Fruit fly (Drosophila melanogaster): ENCODE measurements around the gene RpL34a.

RpL34a gene

DNA sequence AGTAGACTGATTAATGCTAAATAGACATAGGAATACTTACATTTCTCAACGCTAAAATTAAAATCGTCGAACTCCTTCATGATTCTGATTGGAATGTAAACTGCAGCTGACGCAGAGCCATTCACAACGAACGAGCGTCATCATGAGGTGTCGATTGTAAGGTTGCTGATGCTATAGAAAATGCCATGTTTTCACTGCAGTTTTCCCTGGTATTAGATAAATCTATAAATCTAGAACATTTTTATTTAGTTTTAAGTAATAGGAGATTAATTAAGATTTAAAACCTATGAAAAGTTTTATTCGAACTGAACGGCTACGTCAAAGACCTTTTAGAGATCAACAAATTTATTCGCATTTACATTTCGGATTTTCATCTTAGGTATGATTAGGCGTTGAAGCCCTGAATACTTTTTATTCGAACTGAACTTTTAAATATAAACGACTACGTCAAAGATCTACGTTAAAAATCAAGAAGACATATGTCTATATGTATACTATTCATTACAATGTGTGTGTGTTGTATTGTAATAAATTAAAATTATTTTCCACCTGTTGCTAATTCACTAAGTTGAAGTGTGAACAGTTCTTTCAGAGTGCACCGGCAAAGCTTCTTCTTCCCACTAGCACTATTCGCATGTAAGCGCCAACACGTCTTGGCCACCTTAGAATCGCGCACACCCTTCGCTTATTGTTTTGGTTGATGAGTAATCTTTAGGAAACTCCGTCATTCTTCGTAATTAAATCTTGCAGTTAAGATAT is 6.7 kb downstream of the RpL34a start, which contains the start of the genes Exo84 and Vps2 (continued):
- no peak for TF ChIP-seq Opbp (GFP tag; IDR thresholded peaks at IDR 0.05; ENCODE audit: partially characterized antibody)
- TF ChIP-seq CG6654 (GFP tag; optimal IDR thresholded peaks at IDR 0.05): no peak
- TF ChIP-seq btn (GFP tag; optimal IDR thresholded peaks at IDR 0.05): no peak
- no peak for TF ChIP-seq Hey (tag; optimal IDR thresholded peaks at IDR 0.05)
- no peak for TF ChIP-seq otp (GFP tag; IDR thresholded peaks at IDR 0.05)
- no peak for TF ChIP-seq CG11085 (GFP tag; IDR thresholded peaks at IDR 0.05)
- no peak for TF ChIP-seq lbe (GFP tag; optimal IDR thresholded peaks at IDR 0.05)
- TF ChIP-seq CG4854 (GFP tag; optimal IDR thresholded peaks at IDR 0.05): no peak
- no peak for TF ChIP-seq CG11696 (GFP tag; IDR thresholded peaks at IDR 0.05)
- TF ChIP-seq kah (GFP tag; optimal IDR thresholded peaks at IDR 0.05): peak; percentile 87
- TF ChIP-seq wek (GFP tag; optimal IDR thresholded peaks at IDR 0.05): no peak
- TF ChIP-seq CG14050 (GFP tag; IDR thresholded peaks at IDR 0.05): no peak
- TF ChIP-seq bowl (GFP tag; IDR thresholded peaks at IDR 0.05): no peak
- TF ChIP-seq pum (GFP tag; optimal IDR thresholded peaks at IDR 0.05): peak; percentile 22
- peak; percentile 17 for TF ChIP-seq CG9609 (GFP tag; optimal IDR thresholded peaks at IDR 0.05)
- TF ChIP-seq zfh1 (GFP tag; IDR thresholded peaks at IDR 0.05): no peak
- no peak for TF ChIP-seq sima (GFP tag; optimal IDR thresholded peaks at IDR 0.05)
- no peak for TF ChIP-seq CG3163 (GFP tag; optimal IDR thresholded peaks at IDR 0.05)
- no peak for TF ChIP-seq aop (GFP tag; IDR thresholded peaks at IDR 0.05)
- no peak for TF ChIP-seq CG33213 (GFP tag; optimal IDR thresholded peaks at IDR 0.05)
- no peak for TF ChIP-seq TFAM (GFP tag; optimal IDR thresholded peaks at IDR 0.05)
- no peak for TF ChIP-seq abd-A (tag; optimal IDR thresholded peaks at IDR 0.05)
- TF ChIP-seq pan (optimal IDR thresholded peaks at IDR 0.05): no peak
- TF ChIP-seq pan (GFP tag; optimal IDR thresholded peaks at IDR 0.05 in 1 of 2, IDR thresholded peaks at IDR 0.05 in 1 of 2): no peak
- peak; percentile 81 for TF ChIP-seq CoRest (tag; optimal IDR thresholded peaks at IDR 0.05)
- peak; percentile 32 for TF ChIP-seq CG17829 (tag; optimal IDR thresholded peaks at IDR 0.05)
- peak; percentile 67 for TF ChIP-seq Abd-B (GFP tag; optimal IDR thresholded peaks at IDR 0.05)
- no peak for TF ChIP-seq ase (GFP tag; IDR thresholded peaks at IDR 0.05)
- no peak for TF ChIP-seq CG12769 (tag; optimal IDR thresholded peaks at IDR 0.05)
- TF ChIP-seq Elba2 (GFP tag; optimal IDR thresholded peaks at IDR 0.05): no peak
- TF ChIP-seq CG31388 (GFP tag; optimal IDR thresholded peaks at IDR 0.05): no peak
- TF ChIP-seq CG11695 (GFP tag; IDR thresholded peaks at IDR 0.05): no peak
- no peak for TF ChIP-seq nerfin-1 (tag; optimal IDR thresholded peaks at IDR 0.05)
- peak; percentile 69 for TF ChIP-seq gem (tag; optimal IDR thresholded peaks at IDR 0.05)
- no peak for TF ChIP-seq CG15073 (GFP tag; optimal IDR thresholded peaks at IDR 0.05)
- no peak for TF ChIP-seq pita (GFP tag; optimal IDR thresholded peaks at IDR 0.05)
- no peak for TF ChIP-seq Mrtf (GFP tag; IDR thresholded peaks at IDR 0.05)
- TF ChIP-seq slp2 (GFP tag; optimal IDR thresholded peaks at IDR 0.05): no peak
- TF ChIP-seq Taf1 (GFP tag; IDR thresholded peaks at IDR 0.05): no peak
- TF ChIP-seq hbn (GFP tag; IDR thresholded peaks at IDR 0.05; ENCODE audit: partially characterized antibody): no peak
- TF ChIP-seq CG12659 (GFP tag; optimal IDR thresholded peaks at IDR 0.05): peak; percentile 55
- TF ChIP-seq Med (GFP tag): peak; percentile 30
- peak; percentile 31 for TF ChIP-seq trem (tag; optimal IDR thresholded peaks at IDR 0.05)
- TF ChIP-seq CG1024 (GFP tag; IDR thresholded peaks at IDR 0.05): no peak
- peak; percentile 78 for TF ChIP-seq CG30403 (GFP tag; optimal IDR thresholded peaks at IDR 0.05)
- no peak for TF ChIP-seq trh (GFP tag; optimal IDR thresholded peaks at IDR 0.05)
- no peak for TF ChIP-seq CG14860 (GFP tag; IDR thresholded peaks at IDR 0.05; ENCODE audit: partially characterized antibody)
- TF ChIP-seq CG10366 (GFP tag; IDR thresholded peaks at IDR 0.05): no peak
- peak; percentile 91 for TF ChIP-seq yki (optimal IDR thresholded peaks at IDR 0.05)
- no peak for TF ChIP-seq Dad (GFP tag; optimal IDR thresholded peaks at IDR 0.05)
- TF ChIP-seq BtbVII (GFP tag; optimal IDR thresholded peaks at IDR 0.05): no peak
- peak; percentile 46 for TF ChIP-seq mam (GFP tag; optimal IDR thresholded peaks at IDR 0.05)
